Worm (Caenorhabditis elegans) whole organism, mixed stage, embryonic: ENCODE data around the gene rfs-1.
A peak's percentile ranks its signal among the peaks of the same experiment; 100 is the strongest.

Experiments used
- M03D4.4 ChIP-seq: sonication (generic microtip); optimal IDR thresholded peaks from 2 replicates; lab custom pipeline; 2017; ENCODE audit warnings: mild to moderate bottlenecking, missing genetic modification characterization, missing compliant biosample characterization
- blmp-1 ChIP-seq: fragments of 150-350 bp; optimal IDR thresholded peaks from 2 replicates; lab custom pipeline; 2014; ENCODE audit warnings: missing biosample characterization, missing genetic modification characterization
- ceh-39 ChIP-seq: fragments of 150-350 bp; optimal IDR thresholded peaks from 2 replicates; lab custom pipeline; 2014; ENCODE audit warnings: missing biosample characterization, missing genetic modification characterization
- ceh-43 ChIP-seq: fragments of 200-800 bp; sonication (Bioruptor generic); optimal IDR thresholded peaks from 2 replicates; lab custom pipeline; 2018; ENCODE audit warnings: mild to moderate bottlenecking, missing genetic modification characterization, moderate library complexity, missing compliant biosample characterization
- ceh-83 ChIP-seq: fragments of 200-800 bp; sonication (Bioruptor generic); optimal IDR thresholded peaks from 2 replicates; lab custom pipeline; 2018; ENCODE audit warnings: mild to moderate bottlenecking, missing genetic modification characterization, missing compliant biosample characterization
- ces-1 ChIP-seq: fragments of 150-350 bp; optimal IDR thresholded peaks from 2 replicates; lab custom pipeline; 2014; ENCODE audit warnings: missing biosample characterization, missing genetic modification reagents, missing genetic modification characterization
- drap-1 ChIP-seq: fragments of 200-800 bp; sonication (Bioruptor generic); optimal IDR thresholded peaks from 3 replicates; lab custom pipeline; 2018; ENCODE audit warnings: mild to moderate bottlenecking, missing genetic modification characterization, missing compliant biosample characterization
- flh-1 ChIP-seq: fragments of 200-800 bp; sonication (Bioruptor generic); optimal IDR thresholded peaks from 2 replicates; lab custom pipeline; 2018; ENCODE audit warnings: mild to moderate bottlenecking, missing genetic modification characterization, moderate library complexity, missing compliant biosample characterization
- ham-2 ChIP-seq: fragments of 200-800 bp; sonication (Bioruptor generic); optimal IDR thresholded peaks from 2 replicates; lab custom pipeline; 2018; ENCODE audit warnings: mild to moderate bottlenecking, missing genetic modification characterization, missing compliant biosample characterization
- hlh-1 ChIP-seq: fragments of 150-350 bp; optimal IDR thresholded peaks from 2 replicates; lab custom pipeline; 2014; ENCODE audit warnings: missing biosample characterization, missing genetic modification reagents, missing genetic modification characterization
- lin-13 ChIP-seq: fragments of 150-350 bp; optimal IDR thresholded peaks from 2 replicates; lab custom pipeline; 2014; ENCODE audit warnings: missing biosample characterization, missing genetic modification characterization
- lin-32 ChIP-seq: fragments of 200-800 bp; sonication (Bioruptor generic); optimal IDR thresholded peaks from 2 replicates; lab custom pipeline; 2018; ENCODE audit warnings: mild to moderate bottlenecking, missing genetic modification characterization, missing compliant biosample characterization
- lsy-2 ChIP-seq: fragments of 150-350 bp; optimal IDR thresholded peaks from 2 replicates; lab custom pipeline; 2014; ENCODE audit warnings: missing biosample characterization, missing genetic modification characterization
- mab-5 ChIP-seq: fragments of 150-350 bp; optimal IDR thresholded peaks from 2 replicates; lab custom pipeline; 2014; ENCODE audit warnings: missing biosample characterization, missing genetic modification characterization
- mls-2 ChIP-seq: sonication (generic microtip); optimal IDR thresholded peaks from 2 replicates; lab custom pipeline; 2016; ENCODE audit warnings: mild to moderate bottlenecking, missing genetic modification characterization, moderate library complexity, missing compliant biosample characterization
- nhr-12 ChIP-seq: fragments of 150-350 bp; optimal IDR thresholded peaks from 2 replicates; lab custom pipeline; 2014; ENCODE audit warnings: missing biosample characterization, missing genetic modification characterization
- nhr-2 ChIP-seq: fragments of 150-350 bp; optimal IDR thresholded peaks from 2 replicates; lab custom pipeline; 2014; ENCODE audit warnings: missing biosample characterization, missing genetic modification characterization
- nhr-28 ChIP-seq: fragments of 150-350 bp; optimal IDR thresholded peaks from 2 replicates; lab custom pipeline; 2014; ENCODE audit warnings: missing biosample characterization, missing genetic modification characterization
- pha-4 ChIP-seq: fragments of 150-350 bp; optimal IDR thresholded peaks from 2 replicates; lab custom pipeline; 2018; ENCODE audit warnings: missing biosample characterization, missing genetic modification reagents, missing genetic modification characterization
- sem-2 ChIP-seq: fragments of 200-800 bp; sonication (Bioruptor generic); optimal IDR thresholded peaks from 2 replicates; lab custom pipeline; 2018; ENCODE audit warnings: mild to moderate bottlenecking, missing genetic modification characterization, missing compliant biosample characterization
- snpc-4 ChIP-seq: fragments of 150-350 bp; optimal IDR thresholded peaks from 2 replicates; lab custom pipeline; 2014; ENCODE audit warnings: missing biosample characterization, missing genetic modification characterization
- sptf-1 ChIP-seq: sonication (generic microtip); optimal IDR thresholded peaks from 2 replicates; lab custom pipeline; 2017; ENCODE audit warnings: mild to moderate bottlenecking, missing genetic modification characterization, moderate library complexity, missing compliant biosample characterization
- tbx-8 ChIP-seq: fragments of 200-800 bp; sonication (Bioruptor generic); optimal IDR thresholded peaks from 2 replicates; lab custom pipeline; 2018; ENCODE audit warnings: mild to moderate bottlenecking, missing genetic modification characterization, moderate library complexity, missing compliant biosample characterization
- unc-120 ChIP-seq: sonication (generic microtip); optimal IDR thresholded peaks from 2 replicates; lab custom pipeline; 2017; ENCODE audit warnings: missing genetic modification characterization, missing compliant biosample characterization; ENCODE audit not compliant: poor library complexity, severe bottlenecking
- unc-39 ChIP-seq: fragments of 150-350 bp; optimal IDR thresholded peaks from 2 replicates; lab custom pipeline; 2014; ENCODE audit warnings: missing biosample characterization, missing genetic modification characterization
- unc-62 ChIP-seq: fragments of 150-350 bp; optimal IDR thresholded peaks from 2 replicates; lab custom pipeline; 2014; ENCODE audit warnings: missing biosample characterization, missing genetic modification reagents, missing genetic modification characterization
- zip-8 ChIP-seq: fragments of 150-350 bp; optimal IDR thresholded peaks from 2 replicates; lab custom pipeline; 2014; ENCODE audit warnings: missing biosample characterization, missing genetic modification characterization
- ztf-11 ChIP-seq: fragments of 150-350 bp; optimal IDR thresholded peaks from 2 replicates; lab custom pipeline; 2014; ENCODE audit warnings: missing biosample characterization, missing genetic modification characterization

rfs-1 gene

DNA sequence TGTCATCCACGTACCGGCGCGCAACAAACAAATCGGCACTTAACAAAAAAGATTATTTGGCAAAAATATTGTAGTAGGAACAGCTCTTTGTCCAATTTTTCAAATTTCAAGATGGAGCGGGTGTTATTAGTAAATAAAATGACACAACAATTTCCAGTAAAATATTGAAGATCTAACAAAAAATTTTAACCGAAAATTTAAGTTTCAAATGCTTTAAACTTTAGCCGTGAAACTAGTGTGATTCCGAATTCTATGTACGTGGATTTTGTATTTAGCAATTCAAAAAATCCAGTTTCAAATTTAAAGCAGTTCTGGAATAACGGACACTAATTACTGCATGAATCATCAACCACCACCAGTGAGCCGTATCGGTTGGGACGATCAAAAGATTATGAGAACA is 23.5 kb upstream of the rfs-1 start, which contains the start of gene snb-5:
snb-5 (plus strand) TSS at position 301 of the 400 bp plus-strand sequence.
- TF ChIP-seq snpc-4 (tag; lab: Kevin White, UChicago) (no peak), sptf-1 (tag; lab: Kevin White, UChicago) (no peak), nhr-2 (tag; lab: Kevin White, UChicago) (no peak), unc-39 (tag; lab: Kevin White, UChicago) (no peak)

DNA sequence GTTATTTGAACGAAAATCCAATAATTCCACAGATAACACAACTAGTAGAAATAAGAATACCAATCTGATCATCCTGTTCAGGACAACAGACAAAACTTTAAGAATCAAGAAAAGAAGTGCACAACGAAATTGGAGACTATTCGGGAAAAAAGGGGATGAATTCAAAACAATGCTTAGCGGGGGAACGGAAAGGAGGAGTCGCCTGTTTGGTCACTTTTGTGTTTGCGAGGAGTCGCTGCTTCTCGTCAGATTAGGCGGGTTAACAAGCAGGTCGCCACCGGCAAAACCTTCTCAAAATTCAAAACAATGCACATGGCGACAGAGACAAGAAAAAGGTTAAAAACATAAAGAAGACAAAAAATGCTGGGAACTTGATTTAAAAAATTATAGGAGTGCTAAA is 16.5 kb upstream of the rfs-1 start, which contains the start of gene C30A5.10:
C30A5.10 (minus strand) TSS at position 101 of the 400 bp plus-strand sequence.
- TF ChIP-seq flh-1 (GFP tag; lab: Kevin White, UChicago) (no peak), sptf-1 (tag; lab: Kevin White, UChicago) (no peak), lin-32 (no peak), ceh-83 (GFP tag; lab: Kevin White, UChicago) (no peak), sem-2 (GFP tag; lab: Kevin White, UChicago) (no peak), unc-62 (GFP tag; lab: Kevin White, UChicago) (no peak), mls-2 (tag; lab: Kevin White, UChicago) (no peak), unc-39 (tag; lab: Kevin White, UChicago) (no peak), nhr-2 (tag; lab: Kevin White, UChicago) (no peak), ham-2 (GFP tag; lab: Kevin White, UChicago) (no peak), M03D4.4 (tag; lab: Kevin White, UChicago) (no peak), ztf-11 (no peak), zip-8 (tag; lab: Kevin White, UChicago) (no peak), tbx-8 (no peak), pha-4 (no peak), nhr-28 (no peak)

DNA sequence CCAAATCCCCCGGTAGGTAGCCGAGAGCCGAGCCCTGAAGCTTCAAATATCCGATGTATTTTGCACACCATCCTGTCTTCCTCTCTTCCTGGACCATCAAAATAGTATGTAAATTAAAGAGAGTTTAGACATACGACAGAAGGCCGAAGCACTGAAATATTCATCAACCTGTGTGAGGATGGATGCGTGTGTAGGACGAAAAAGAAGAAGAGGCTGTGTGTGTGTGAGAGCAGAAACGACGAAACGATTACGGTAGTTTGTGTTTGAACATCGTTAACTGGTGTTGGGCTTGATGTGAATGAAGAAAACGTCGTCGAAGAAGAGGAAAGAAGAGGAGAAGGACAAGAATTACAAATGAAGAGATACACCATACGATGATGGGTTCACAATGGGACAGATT is 14.7 kb upstream of the rfs-1 start:
- TF ChIP-seq lin-13 (tag; lab: Kevin White, UChicago) (no peak), tbx-8 (no peak), ces-1 (no peak), sptf-1 (tag; lab: Kevin White, UChicago) (no peak), hlh-1 (tag; lab: Kevin White, UChicago) (no peak), ceh-39 (tag; lab: Kevin White, UChicago) (no peak), drap-1 (no peak), nhr-2 (tag; lab: Kevin White, UChicago) (no peak)

DNA sequence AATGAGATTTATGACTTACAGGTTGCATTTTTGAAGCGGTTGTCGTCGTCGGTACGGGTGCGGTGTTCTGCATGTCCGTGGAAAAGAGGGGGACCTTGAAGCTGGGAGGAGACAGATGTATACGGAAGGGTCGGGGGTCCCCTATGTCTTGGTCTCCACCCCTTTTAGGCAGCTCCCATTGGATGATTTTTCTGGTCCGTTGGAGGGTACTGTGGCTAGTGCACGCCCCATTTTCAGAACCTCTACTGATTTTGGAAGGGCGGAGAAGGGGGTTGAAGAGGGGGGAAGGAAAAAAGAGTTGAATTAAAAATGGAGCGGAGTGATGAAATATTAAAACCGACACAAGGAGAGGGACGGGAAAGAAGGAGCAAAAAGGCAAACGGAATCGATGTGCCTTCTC is 10.1 kb upstream of the rfs-1 start, which contains the start of gene unc-86:
unc-86 (minus strand) TSS at position 113 of the 400 bp plus-strand sequence.
- TF ChIP-seq ztf-11 (no peak), lsy-2 (tag; lab: Kevin White, UChicago) (peak; percentile 55)

DNA sequence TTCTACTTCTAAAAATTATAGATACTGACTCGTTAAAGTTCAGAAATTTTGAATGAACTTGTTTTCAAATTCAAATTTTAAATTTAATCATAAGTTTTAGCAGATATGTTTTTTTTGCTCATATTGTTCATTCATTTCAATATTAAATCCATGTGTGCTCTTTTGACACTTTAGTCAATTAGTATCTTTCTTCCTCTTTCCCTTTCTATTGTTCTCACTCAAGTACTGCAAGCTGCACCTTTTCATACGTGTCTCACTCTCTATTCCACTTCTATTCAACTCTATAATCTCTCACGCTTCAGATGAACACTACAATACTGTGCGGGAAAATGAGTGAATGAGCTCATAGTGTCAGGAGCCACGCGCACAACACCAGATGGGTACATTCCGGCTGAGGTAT is 8.4 kb upstream of the rfs-1 start, which contains the start of gene C30A5.16:
C30A5.16 (plus strand) TSS at position 301 of the 400 bp plus-strand sequence.
- TF ChIP-seq drap-1: no peak
- TF ChIP-seq unc-120 (tag; lab: Kevin White, UChicago): no peak
- no peak for TF ChIP-seq lin-13 (tag; lab: Kevin White, UChicago)
- TF ChIP-seq blmp-1 (tag; lab: Kevin White, UChicago): no peak
- no peak for TF ChIP-seq hlh-1 (tag; lab: Kevin White, UChicago)
- no peak for TF ChIP-seq ceh-43 (GFP tag; lab: Kevin White, UChicago)
- TF ChIP-seq nhr-2 (tag; lab: Kevin White, UChicago): no peak
- TF ChIP-seq mab-5 (tag; lab: Kevin White, UChicago): no peak
- no peak for TF ChIP-seq ceh-83 (GFP tag; lab: Kevin White, UChicago)
- TF ChIP-seq snpc-4 (tag; lab: Kevin White, UChicago): no peak
- no peak for TF ChIP-seq ces-1
- TF ChIP-seq sptf-1 (tag; lab: Kevin White, UChicago): no peak
- TF ChIP-seq M03D4.4 (tag; lab: Kevin White, UChicago): no peak
- no peak for TF ChIP-seq nhr-28
- TF ChIP-seq nhr-12 (tag; lab: Kevin White, UChicago): no peak

DNA sequence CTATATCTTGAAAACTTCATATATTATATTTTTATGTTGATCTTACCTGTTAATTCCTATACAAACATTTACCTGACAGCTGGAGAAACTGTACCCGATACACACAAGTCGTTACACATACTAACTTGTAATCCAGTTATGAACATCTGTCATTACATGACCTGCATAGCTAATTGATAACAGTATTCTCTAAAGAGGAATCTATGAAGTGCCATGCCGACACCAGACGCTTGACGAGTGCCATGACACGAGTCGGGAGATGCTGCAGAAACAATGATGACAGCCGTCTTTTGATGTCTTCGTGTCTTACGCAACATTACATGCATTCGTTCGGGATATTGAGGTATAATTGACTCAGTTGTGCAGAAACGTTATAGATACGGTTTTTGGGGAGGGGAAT is 6.2 kb upstream of the rfs-1 start:
- TF ChIP-seq flh-1 (GFP tag; lab: Kevin White, UChicago) (no peak), nhr-2 (tag; lab: Kevin White, UChicago) (peak; percentile 31), zip-8 (tag; lab: Kevin White, UChicago) (peak; percentile 27), sem-2 (GFP tag; lab: Kevin White, UChicago) (no peak)
